Worm (Caenorhabditis elegans): ENCODE measurements around the gene ZK1307.3.

ZK1307.3 gene

ce11 chrII:9686663-9687193, 33.9 kb upstream of the ZK1307.3 start, which contains the start of gene ZK1320.9:
Gene ZK1320.9 (minus strand): TSS chrII:9686713.
- no peak for TF ChIP-seq F13H6.1 (tag; optimal IDR thresholded peaks at IDR 0.05)
- TF ChIP-seq unc-39 (tag; optimal IDR thresholded peaks at IDR 0.05), result no peak
- TF ChIP-seq sma-9 (GFP tag; optimal IDR thresholded peaks at IDR 0.05), result peak; percentile 33
- TF ChIP-seq sma-9 (tag; optimal IDR thresholded peaks at IDR 0.05), result no peak
- TF ChIP-seq gmeb-1 (tag; optimal IDR thresholded peaks at IDR 0.05), result peak; percentile 28
- TF ChIP-seq nhr-237 (tag; optimal IDR thresholded peaks at IDR 0.05), result no peak
- TF ChIP-seq ama-1 (optimal IDR thresholded peaks at IDR 0.05), result no peak
- TF ChIP-seq snpc-4 (tag; optimal IDR thresholded peaks at IDR 0.05), result no peak
- no peak for TF ChIP-seq dmd-4 (tag; optimal IDR thresholded peaks at IDR 0.05)
- no peak for TF ChIP-seq nhr-11 (tag; optimal IDR thresholded peaks at IDR 0.05)
- TF ChIP-seq sem-4 (tag; optimal IDR thresholded peaks at IDR 0.05), result no peak
- no peak for TF ChIP-seq lin-11 (tag; optimal IDR thresholded peaks at IDR 0.05)
- peak; percentile 47 for TF ChIP-seq fos-1 (tag; optimal IDR thresholded peaks at IDR 0.05)
- peak; percentile 25 for TF ChIP-seq unc-55 (GFP tag; optimal IDR thresholded peaks at IDR 0.05)
- no peak for TF ChIP-seq ZK546.5 (tag; optimal IDR thresholded peaks at IDR 0.05)
- no peak for TF ChIP-seq nhr-12 (tag; optimal IDR thresholded peaks at IDR 0.05)
- TF ChIP-seq mbf-1 (tag; optimal IDR thresholded peaks at IDR 0.05), result no peak
- TF ChIP-seq nhr-10 (tag; optimal IDR thresholded peaks at IDR 0.05), result no peak
- no peak for TF ChIP-seq elt-1 (tag; optimal IDR thresholded peaks at IDR 0.05)
- peak; percentile 34 for TF ChIP-seq nhr-129 (tag; optimal IDR thresholded peaks at IDR 0.05)
- no peak for TF ChIP-seq Y55F3AM.14 (GFP tag; optimal IDR thresholded peaks at IDR 0.05)
- no peak for TF ChIP-seq skn-1 (tag; optimal IDR thresholded peaks at IDR 0.05)
- TF ChIP-seq elt-3 (tag; optimal IDR thresholded peaks at IDR 0.05), result no peak
- no peak for TF ChIP-seq aly-2 (tag; optimal IDR thresholded peaks at IDR 0.05)
- no peak for TF ChIP-seq nhr-21 (tag; optimal IDR thresholded peaks at IDR 0.05)
- TF ChIP-seq lsy-2 (tag; optimal IDR thresholded peaks at IDR 0.05), result peak in 1 of 2 experiments; percentile 46
- peak; percentile 19 for TF ChIP-seq C34F6.9 (tag; optimal IDR thresholded peaks at IDR 0.05)
- no peak for TF ChIP-seq lin-13 (GFP tag; optimal IDR thresholded peaks at IDR 0.05)
- no peak for TF ChIP-seq nhr-23 (tag; optimal IDR thresholded peaks at IDR 0.05)
- TF ChIP-seq alr-1 (tag; optimal IDR thresholded peaks at IDR 0.05), result no peak
- TF ChIP-seq R02D3.7 (tag; optimal IDR thresholded peaks at IDR 0.05), result no peak
- TF ChIP-seq ceh-16 (tag; optimal IDR thresholded peaks at IDR 0.05), result no peak
- TF ChIP-seq zag-1 (tag; optimal IDR thresholded peaks at IDR 0.05), result no peak
- no peak for TF ChIP-seq lin-39 (tag; optimal IDR thresholded peaks at IDR 0.05)
- TF ChIP-seq nhr-77 (tag; optimal IDR thresholded peaks at IDR 0.05), result no peak
- TF ChIP-seq crh-2 (tag; optimal IDR thresholded peaks at IDR 0.05), result peak; percentile 8
- no peak for TF ChIP-seq egl-27 (tag; optimal IDR thresholded peaks at IDR 0.05)

- TF ChIP-seq ama-1 (optimal IDR thresholded peaks at IDR 0.05), result no peak
- no peak for TF ChIP-seq ZK546.5 (tag; optimal IDR thresholded peaks at IDR 0.05)
- TF ChIP-seq blmp-1 (tag; optimal IDR thresholded peaks at IDR 0.05; ENCODE audit: insufficient read depth), result no peak
These were observed 31.4 kb upstream of the ZK1307.3 start for ce11 chrII:9684175-9684574.

ce11 chrII:9682044-9682443, 29.2 kb upstream of the ZK1307.3 start:
- TF ChIP-seq nhr-129 (tag; optimal IDR thresholded peaks at IDR 0.05), result no peak
- TF ChIP-seq Y55F3AM.14 (GFP tag; optimal IDR thresholded peaks at IDR 0.05), result no peak
- no peak for TF ChIP-seq mdl-1 (tag; optimal IDR thresholded peaks at IDR 0.05)
- TF ChIP-seq mab-5 (tag; optimal IDR thresholded peaks at IDR 0.05), result no peak
- no peak for TF ChIP-seq blmp-1 (tag; optimal IDR thresholded peaks at IDR 0.05; ENCODE audit: insufficient read depth)
- TF ChIP-seq ceh-16 (tag; optimal IDR thresholded peaks at IDR 0.05), result no peak
- TF ChIP-seq C34F6.9 (tag; optimal IDR thresholded peaks at IDR 0.05), result no peak

ce11 chrII:9680493-9680892, 27.7 kb upstream of the ZK1307.3 start, which contains the start of gene ZK1320.13:
Gene ZK1320.13 (plus strand): TSS chrII:9680793.
- TF ChIP-seq sma-3 (GFP tag; optimal IDR thresholded peaks at IDR 0.05) (no peak), mdl-1 (tag; optimal IDR thresholded peaks at IDR 0.05) (no peak), Y55F3AM.14 (GFP tag; optimal IDR thresholded peaks at IDR 0.05) (no peak), nhr-6 (tag; optimal IDR thresholded peaks at IDR 0.05) (no peak), nhr-21 (tag; optimal IDR thresholded peaks at IDR 0.05) (no peak), egl-27 (tag; optimal IDR thresholded peaks at IDR 0.05) (no peak), unc-39 (tag; optimal IDR thresholded peaks at IDR 0.05) (no peak), ama-1 (optimal IDR thresholded peaks at IDR 0.05) (no peak), nhr-12 (tag; optimal IDR thresholded peaks at IDR 0.05) (no peak), R02D3.7 (tag; optimal IDR thresholded peaks at IDR 0.05) (no peak), lsy-2 (tag; optimal IDR thresholded peaks at IDR 0.05) (no peak), nhr-237 (tag; optimal IDR thresholded peaks at IDR 0.05) (no peak), nhr-77 (tag; optimal IDR thresholded peaks at IDR 0.05) (no peak), nhr-25 (tag; optimal IDR thresholded peaks at IDR 0.05) (no peak), nhr-11 (tag; optimal IDR thresholded peaks at IDR 0.05) (no peak), F13H6.1 (tag; optimal IDR thresholded peaks at IDR 0.05) (no peak)
